Fruit fly (Drosophila melanogaster) whole organism, embryonic: ENCODE data around the gene T48.

ENCODE experiments used
- Atf6 ChIP-seq: fragments of 200-800 bp; sonication (Bioruptor generic); IDR thresholded peaks from 2 replicates; pipeline ENCODE4 v1.3.6; 2022; ENCODE audit warnings: missing biosample characterization, missing genetic modification characterization
- B-H2 ChIP-seq: fragments of 200-800 bp; sonication (Bioruptor generic); optimal IDR thresholded peaks from 2 replicates; lab custom pipeline; 2018; ENCODE audit warnings: missing biosample characterization, mild to moderate bottlenecking, missing genetic modification characterization
- CG10267 ChIP-seq: fragments of 200-800 bp; sonication (Bioruptor generic); optimal IDR thresholded peaks from 2 replicates; lab custom pipeline; 2018; ENCODE audit warnings: missing biosample characterization, mild to moderate bottlenecking, missing genetic modification characterization, moderate library complexity
- CG10431 ChIP-seq: fragments of 200-800 bp; sonication (Bioruptor generic); optimal IDR thresholded peaks from 3 replicates; lab custom pipeline; 2018; ENCODE audit warnings: missing biosample characterization, mild to moderate bottlenecking, missing genetic modification characterization
- CG11247 ChIP-seq: fragments of 200-800 bp; sonication (Bioruptor generic); IDR thresholded peaks from 2 replicates; pipeline ENCODE4 v1.3.6; 2022; ENCODE audit warnings: missing biosample characterization, missing genetic modification characterization
- CG11696 ChIP-seq: fragments of 200-800 bp; sonication (Bioruptor generic); IDR thresholded peaks from 2 replicates; pipeline ENCODE4 v1.3.6; 2022; ENCODE audit warnings: missing biosample characterization, missing genetic modification characterization
- CG12219 ChIP-seq: fragments of 200-800 bp; sonication (Bioruptor generic); optimal IDR thresholded peaks from 3 replicates; lab custom pipeline; 2018; ENCODE audit warnings: missing biosample characterization, mild to moderate bottlenecking, missing genetic modification characterization
- CG13894 ChIP-seq: fragments of 200-800 bp; sonication (Bioruptor generic); optimal IDR thresholded peaks from 3 replicates; lab custom pipeline; 2018; ENCODE audit warnings: missing biosample characterization, mild to moderate bottlenecking, missing genetic modification characterization, moderate library complexity
- CG14441 ChIP-seq: fragments of 200-800 bp; sonication (Bioruptor generic); IDR thresholded peaks from 2 replicates; pipeline ENCODE4 v1.3.6; 2022; ENCODE audit warnings: missing biosample characterization, missing genetic modification characterization
- CG14667 ChIP-seq: fragments of 200-800 bp; sonication (Bioruptor generic); IDR thresholded peaks from 2 replicates; pipeline ENCODE4 v1.3.6; 2022; ENCODE audit warnings: missing biosample characterization, missing genetic modification characterization
- CG16779 ChIP-seq: fragments of 200-800 bp; sonication (Bioruptor generic); IDR thresholded peaks from 2 replicates; pipeline ENCODE4 v1.3.6; 2022; ENCODE audit warnings: missing biosample characterization, missing genetic modification characterization
- CG17186 ChIP-seq: fragments of 200-800 bp; sonication (Bioruptor generic); optimal IDR thresholded peaks from 3 replicates; lab custom pipeline; 2017; ENCODE audit warnings: missing biosample characterization, missing genetic modification reagents, missing genetic modification characterization
- CG17328 ChIP-seq: fragments of 200-800 bp; sonication (Bioruptor generic); IDR thresholded peaks from 2 replicates; pipeline ENCODE4 v1.3.6; 2022; ENCODE audit warnings: missing biosample characterization, missing genetic modification characterization
- CG2202 ChIP-seq: fragments of 200-800 bp; sonication (Bioruptor generic); optimal IDR thresholded peaks from 2 replicates; lab custom pipeline; 2018; ENCODE audit warnings: missing biosample characterization, mild to moderate bottlenecking, missing genetic modification characterization
- CG3065 ChIP-seq: fragments of 200-800 bp; sonication (Bioruptor generic); optimal IDR thresholded peaks from 2 replicates; lab custom pipeline; 2016; ENCODE audit warnings: missing biosample characterization, missing genetic modification characterization
- CG31365 ChIP-seq: fragments of 200-800 bp; sonication (Bioruptor generic); optimal IDR thresholded peaks from 2 replicates; lab custom pipeline; 2018; ENCODE audit warnings: missing biosample characterization, mild to moderate bottlenecking, missing genetic modification characterization
- CG7357 ChIP-seq: fragments of 200-800 bp; sonication (Bioruptor generic); IDR thresholded peaks from 3 replicates; pipeline ENCODE4 v1.3.6; 2022; ENCODE audit warnings: missing biosample characterization, missing genetic modification characterization
- CG8290 ChIP-seq, 3 experiments: fragments of 200-800 bp; sonication (Bioruptor generic); optimal IDR thresholded peaks; 2 replicates each; lab custom pipeline; 2016 to 2019; ENCODE audit warnings: missing biosample characterization in 3 of 3, missing genetic modification characterization in 3 of 3, mild to moderate bottlenecking in 2 of 3, moderate library complexity in 1 of 3
- Dek ChIP-seq: fragments of 200-800 bp; sonication (Bioruptor generic); optimal IDR thresholded peaks from 3 replicates; lab custom pipeline; 2019; ENCODE audit warnings: missing biosample characterization, mild to moderate bottlenecking, missing genetic modification characterization, moderate library complexity
- Dip2 ChIP-seq: fragments of 200-800 bp; sonication (Bioruptor generic); IDR thresholded peaks from 2 replicates; pipeline ENCODE4 v1.3.6; 2022; ENCODE audit warnings: missing biosample characterization, missing genetic modification characterization
- Dip3 ChIP-seq: fragments of 200-800 bp; sonication (Bioruptor generic); optimal IDR thresholded peaks from 3 replicates; lab custom pipeline; 2016; ENCODE audit warnings: missing biosample characterization, missing genetic modification characterization
- Doc2 ChIP-seq: fragments of 200-800 bp; sonication (Bioruptor generic); IDR thresholded peaks from 2 replicates; pipeline ENCODE4 v1.3.6; 2022; ENCODE audit warnings: missing biosample characterization, missing genetic modification characterization
- Jarid2 ChIP-seq: fragments of 200-800 bp; sonication (Bioruptor generic); optimal IDR thresholded peaks from 3 replicates; lab custom pipeline; 2017; ENCODE audit warnings: mild to moderate bottlenecking, missing biosample characterization, missing genetic modification reagents, missing genetic modification characterization
- MTF-1 ChIP-seq: fragments of 200-800 bp; sonication (Bioruptor generic); optimal IDR thresholded peaks from 2 replicates; lab custom pipeline; 2018; ENCODE audit warnings: missing biosample characterization, mild to moderate bottlenecking, missing genetic modification characterization, borderline replicate concordance
- NC2α ChIP-seq: fragments of 200-800 bp; sonication (Bioruptor generic); optimal IDR thresholded peaks from 2 replicates; lab custom pipeline; 2016; ENCODE audit warnings: missing biosample characterization, missing genetic modification characterization
- Nf-YB ChIP-seq: fragments of 200-800 bp; sonication (Bioruptor generic); optimal IDR thresholded peaks from 3 replicates; lab custom pipeline; 2019; ENCODE audit warnings: missing biosample characterization, mild to moderate bottlenecking, missing genetic modification characterization, moderate library complexity
- Optix ChIP-seq: fragments of 200-800 bp; sonication (Bioruptor generic); IDR thresholded peaks from 3 replicates; pipeline ENCODE4 v1.3.6; 2022; ENCODE audit warnings: missing biosample characterization, missing genetic modification characterization
- Taf1 ChIP-seq: fragments of 200-800 bp; sonication (Bioruptor generic); IDR thresholded peaks from 2 replicates; pipeline ENCODE4 v1.3.6; 2022; ENCODE audit warnings: missing biosample characterization, missing genetic modification characterization
- bbx ChIP-seq: fragments of 200-800 bp; sonication (Bioruptor generic); IDR thresholded peaks from 2 replicates; pipeline ENCODE4 v1.3.6; 2022; ENCODE audit warnings: missing biosample characterization, missing genetic modification characterization; ENCODE audit not compliant: partially characterized antibody
- bcd ChIP-seq: fragments of 200-800 bp; sonication (Bioruptor generic); optimal IDR thresholded peaks from 2 replicates; lab custom pipeline; 2017; ENCODE audit warnings: missing biosample characterization, mild to moderate bottlenecking, missing genetic modification characterization
- croc ChIP-seq: fragments of 200-800 bp; sonication (Bioruptor generic); conservative IDR thresholded peaks from 3 replicates; pipeline ENCODE4 v1.3.6; 2022; ENCODE audit warnings: missing biosample characterization, missing genetic modification characterization
- dysf ChIP-seq: fragments of 200-800 bp; sonication (Bioruptor generic); IDR thresholded peaks from 3 replicates; pipeline ENCODE4 v1.3.6; 2022; ENCODE audit warnings: missing biosample characterization, missing genetic modification characterization
- fd102C ChIP-seq: fragments of 200-800 bp; sonication (Bioruptor generic); optimal IDR thresholded peaks from 2 replicates; lab custom pipeline; 2018; ENCODE audit warnings: missing biosample characterization, mild to moderate bottlenecking, missing genetic modification characterization, moderate library complexity
- kah ChIP-seq: fragments of 200-800 bp; sonication (Bioruptor generic); optimal IDR thresholded peaks from 2 replicates; lab custom pipeline; 2018; ENCODE audit warnings: missing biosample characterization, mild to moderate bottlenecking, missing genetic modification characterization
- klu ChIP-seq: fragments of 200-800 bp; sonication (Bioruptor generic); IDR thresholded peaks from 2 replicates; pipeline ENCODE4 v1.3.6; 2022; ENCODE audit warnings: missing biosample characterization, missing genetic modification characterization
- phol ChIP-seq: fragments of 200-800 bp; sonication (Bioruptor generic); optimal IDR thresholded peaks from 3 replicates; lab custom pipeline; 2018; ENCODE audit warnings: missing biosample characterization, mild to moderate bottlenecking, missing genetic modification characterization, moderate library complexity
- ro ChIP-seq: fragments of 200-800 bp; sonication (Bioruptor generic); IDR thresholded peaks from 2 replicates; pipeline ENCODE4 v1.3.6; 2022; ENCODE audit warnings: missing biosample characterization, missing genetic modification characterization
- run ChIP-seq: fragments of 200-800 bp; sonication (Bioruptor generic); optimal IDR thresholded peaks from 3 replicates; lab custom pipeline; 2018; ENCODE audit warnings: missing biosample characterization, mild to moderate bottlenecking, missing genetic modification characterization
- scrt ChIP-seq: fragments of 200-800 bp; sonication (Bioruptor generic); optimal IDR thresholded peaks from 2 replicates; lab custom pipeline; 2018; ENCODE audit warnings: missing biosample characterization, mild to moderate bottlenecking, missing genetic modification characterization, moderate library complexity
- sens-2 ChIP-seq: fragments of 200-800 bp; sonication (Bioruptor generic); IDR thresholded peaks from 2 replicates; pipeline ENCODE4 v1.3.6; 2022; ENCODE audit warnings: missing biosample characterization, missing genetic modification characterization
- seq ChIP-seq: fragments of 200-800 bp; sonication (Bioruptor generic); IDR thresholded peaks from 2 replicates; pipeline ENCODE4 v1.3.6; 2022; ENCODE audit warnings: missing biosample characterization, missing genetic modification characterization
- toy ChIP-seq: fragments of 200-800 bp; sonication (Bioruptor generic); IDR thresholded peaks from 2 replicates; pipeline ENCODE4 v1.3.6; 2022; ENCODE audit warnings: missing biosample characterization, missing genetic modification characterization
- tup ChIP-seq: fragments of 200-800 bp; sonication (Bioruptor generic); optimal IDR thresholded peaks from 2 replicates; lab custom pipeline; 2016; ENCODE audit warnings: missing biosample characterization, mild to moderate bottlenecking, missing genetic modification characterization, moderate library complexity
- yki ChIP-seq: fragments of >200 bp; optimal IDR thresholded peaks from 3 replicates; lab custom pipeline; 2018

The T48 gene

dm6 chr3R:26899982-26900381 lies 18.4 kb downstream of the T48 start (continued):
- TF ChIP-seq Doc2 (GFP tag; lab: Robert Waterston, UW) (no peak), CG11247 (0 out of 2 replicates have a peak, but pooled peaks have one; percentile 13), phol (tag; lab: Kevin White, UChicago) (peak; percentile 56), sens-2 (GFP tag; lab: Robert Waterston, UW) (no peak), scrt (GFP tag; lab: Kevin White, UChicago) (no peak), B-H2 (GFP tag; lab: Kevin White, UChicago) (no peak), CG31365 (tag; lab: Kevin White, UChicago) (no peak), CG8290 (GFP tag; optimal IDR thresholded peaks at IDR 0.05; lab: Kevin White, UChicago) (no peak), CG8290 (tag; optimal IDR thresholded peaks at IDR 0.05; lab: Kevin White, UChicago) (no peak), toy (GFP tag; lab: Robert Waterston, UW) (no peak), NC2α (GFP tag; lab: Kevin White, UChicago) (no peak), Dip3 (GFP tag; lab: Kevin White, UChicago) (no peak), bbx (GFP tag; lab: Robert Waterston, UW) (no peak), CG17186 (no peak), bcd (GFP tag; lab: Kevin White, UChicago) (no peak), Dip2 (GFP tag; lab: Robert Waterston, UW) (no peak), Optix (GFP tag; lab: Robert Waterston, UW) (no peak), CG13894 (tag; lab: Kevin White, UChicago) (no peak), run (tag; lab: Kevin White, UChicago) (no peak), CG7357 (GFP tag; lab: Robert Waterston, UW) (no peak), Taf1 (GFP tag; lab: Robert Waterston, UW) (no peak), CG10431 (GFP tag; lab: Kevin White, UChicago) (no peak), CG11696 (no peak), klu (GFP tag; lab: Robert Waterston, UW) (no peak), Nf-YB (GFP tag; lab: Kevin White, UChicago) (no peak), croc (GFP tag; lab: Robert Waterston, UW) (peak; percentile 48), CG10267 (tag; lab: Kevin White, UChicago) (peak; percentile 28), Atf6 (GFP tag; lab: Robert Waterston, UW) (no peak), Dek (tag; lab: Kevin White, UChicago) (no peak), Jarid2 (GFP tag; lab: Kevin White, UChicago) (no peak), fd102C (GFP tag; lab: Kevin White, UChicago) (no peak), CG3065 (GFP tag; lab: Kevin White, UChicago) (no peak), CG17328 (GFP tag; lab: Robert Waterston, UW) (peak; percentile 73), tup (GFP tag; lab: Kevin White, UChicago) (no peak), CG16779 (GFP tag; lab: Robert Waterston, UW) (no peak), kah (no peak), CG12219 (GFP tag; lab: Kevin White, UChicago) (no peak), ro (GFP tag; lab: Robert Waterston, UW) (peak; percentile 71), CG14441 (GFP tag; lab: Robert Waterston, UW) (peak; percentile 49; the same call in 1 of the 2 replicates), MTF-1 (no peak), CG2202 (no peak)

- no peak for TF ChIP-seq yki (lab: Kevin White, UChicago)
- TF ChIP-seq dysf (GFP tag; lab: Robert Waterston, UW): no peak
- TF ChIP-seq seq (GFP tag; lab: Robert Waterston, UW): no peak
- no peak for TF ChIP-seq CG14667 (GFP tag; lab: Robert Waterston, UW)
Measured at dm6 chr3R:26906034-26906433, 24.5 kb downstream of the T48 start.
